Worm (Caenorhabditis elegans) whole organism, young adult: Measurements from ENCODE around the gene F09C8.1.

Experiments used
- B0261.1 ChIP-seq: sonication (generic microtip); optimal IDR thresholded peaks from 2 replicates; lab custom pipeline; 2016; ENCODE audit warnings: mild to moderate bottlenecking, missing genetic modification characterization, moderate library complexity, missing compliant biosample characterization
- B0336.3 ChIP-seq: fragments of 200-800 bp; sonication (Bioruptor generic); IDR thresholded peaks from 2 replicates; pipeline ENCODE4 v1.3.6; 2022; ENCODE audit warnings: missing genetic modification characterization, missing compliant biosample characterization
- C06A6.2 ChIP-seq: fragments of 200-800 bp; sonication (Bioruptor generic); conservative IDR thresholded peaks from 2 replicates; pipeline ENCODE4 v1.3.6; 2022; ENCODE audit warnings: missing genetic modification characterization, missing compliant biosample characterization
- C17E4.6 ChIP-seq: fragments of 200-800 bp; sonication (Bioruptor generic); IDR thresholded peaks from 2 replicates; pipeline ENCODE4 v1.3.6; 2022; ENCODE audit warnings: missing genetic modification reagents, missing genetic modification characterization, missing compliant biosample characterization
- D2030.7 ChIP-seq: fragments of 200-800 bp; sonication (Bioruptor generic); IDR thresholded peaks from 2 replicates; pipeline ENCODE4 v1.3.6; 2022; ENCODE audit warnings: missing genetic modification reagents, missing genetic modification characterization, missing compliant biosample characterization
- F57A8.1 ChIP-seq: fragments of 200-800 bp; sonication (Bioruptor generic); optimal IDR thresholded peaks from 2 replicates; lab custom pipeline; 2018; ENCODE audit warnings: mild to moderate bottlenecking, missing genetic modification characterization, moderate library complexity, missing compliant biosample characterization
- F57C9.4 ChIP-seq: sonication (generic microtip); optimal IDR thresholded peaks from 2 replicates; lab custom pipeline; 2017; ENCODE audit warnings: mild to moderate bottlenecking, missing genetic modification characterization, missing compliant biosample characterization
- K11D2.4 ChIP-seq: fragments of 200-800 bp; sonication (Bioruptor generic); IDR thresholded peaks from 2 replicates; pipeline ENCODE4 v1.3.6; 2022; ENCODE audit warnings: missing genetic modification reagents, missing genetic modification characterization, missing compliant biosample characterization
- Y53G8AR.9 ChIP-seq: fragments of 200-800 bp; sonication (Bioruptor generic); conservative IDR thresholded peaks from 2 replicates; pipeline ENCODE4 v1.3.6; 2022; ENCODE audit warnings: missing genetic modification reagents, missing genetic modification characterization, missing compliant biosample characterization
- ZK185.1 ChIP-seq: sonication (generic microtip); optimal IDR thresholded peaks from 2 replicates; lab custom pipeline; 2016; ENCODE audit warnings: mild to moderate bottlenecking, missing genetic modification characterization, missing compliant biosample characterization; ENCODE audit not compliant: poor library complexity, severe bottlenecking
- ama-1 ChIP-seq, 3 experiments: fragments of 150-350 bp in 1 of 3; sonication (generic microtip) in 2 of 3; optimal IDR thresholded peaks; 2 replicates each; lab custom pipeline; 2014 to 2018; ENCODE audit warnings: missing biosample characterization in 2 of 3, missing genetic modification characterization in 2 of 3, missing genetic modification reagents in 2 of 3
- attf-5 ChIP-seq: fragments of 200-800 bp; sonication (Bioruptor generic); optimal IDR thresholded peaks from 2 replicates; lab custom pipeline; 2018; ENCODE audit warnings: mild to moderate bottlenecking, missing genetic modification characterization, missing compliant biosample characterization
- cebp-1 ChIP-seq, 2 experiments: fragments of 200-800 bp in 1 of 2; sonication (Bioruptor generic) in 1 of 2; sonication (generic microtip) in 1 of 2; IDR thresholded peaks in 1 of 2; optimal IDR thresholded peaks in 1 of 2; 2 replicates each; pipeline versions ENCODE4 v1.3.6 to Lab custom; 2017 to 2022; ENCODE audit warnings: missing compliant biosample characterization in 2 of 2, missing genetic modification characterization in 2 of 2, mild to moderate bottlenecking in 1 of 2, missing genetic modification reagents in 1 of 2, moderate library complexity in 1 of 2
- cebp-2 ChIP-seq: fragments of 200-800 bp; sonication (Bioruptor generic); IDR thresholded peaks from 2 replicates; pipeline ENCODE4 v1.3.6; 2022; ENCODE audit warnings: missing genetic modification characterization, missing compliant biosample characterization
- ceh-58 ChIP-seq: fragments of 200-800 bp; sonication (Bioruptor generic); IDR thresholded peaks from 2 replicates; pipeline ENCODE4 v1.3.6; 2022; ENCODE audit warnings: missing genetic modification characterization, missing compliant biosample characterization
- dox-1 ChIP-seq: fragments of 200-800 bp; sonication (Bioruptor generic); IDR thresholded peaks from 2 replicates; pipeline ENCODE4 v1.3.6; 2022; ENCODE audit warnings: missing genetic modification reagents, missing genetic modification characterization, missing compliant biosample characterization
- ekl-4 ChIP-seq: fragments of 200-800 bp; sonication (Bioruptor generic); IDR thresholded peaks from 2 replicates; pipeline ENCODE4 v1.3.6; 2022; ENCODE audit warnings: missing genetic modification reagents, missing genetic modification characterization, missing compliant biosample characterization
- fkh-3 ChIP-seq: sonication (generic microtip); optimal IDR thresholded peaks from 2 replicates; lab custom pipeline; 2016; ENCODE audit warnings: mild to moderate bottlenecking, missing genetic modification characterization, missing compliant biosample characterization
- hlh-12 ChIP-seq: sonication (generic microtip); optimal IDR thresholded peaks from 2 replicates; lab custom pipeline; 2016; ENCODE audit warnings: missing genetic modification characterization, missing compliant biosample characterization
- hmg-1.2 ChIP-seq: fragments of 200-800 bp; sonication (Bioruptor generic); IDR thresholded peaks from 2 replicates; pipeline ENCODE4 v1.3.6; 2022; ENCODE audit warnings: missing genetic modification reagents, missing genetic modification characterization, missing compliant biosample characterization
- hrde-1 ChIP-seq: sonication (generic microtip); optimal IDR thresholded peaks from 2 replicates; lab custom pipeline; 2016; ENCODE audit warnings: missing genetic modification characterization, mild to moderate bottlenecking, missing compliant biosample characterization, moderate library complexity, missing genotype, missing genetic modification reagents, borderline replicate concordance
- let-526 ChIP-seq: fragments of 200-800 bp; sonication (Bioruptor generic); IDR thresholded peaks from 2 replicates; pipeline ENCODE4 v1.3.6; 2022; ENCODE audit warnings: missing genetic modification reagents, missing genetic modification characterization, missing compliant biosample characterization
- lin-26 ChIP-seq: fragments of 200-800 bp; sonication (Bioruptor generic); IDR thresholded peaks from 2 replicates; pipeline ENCODE4 v1.3.6; 2022; ENCODE audit warnings: missing genetic modification reagents, missing genetic modification characterization, missing compliant biosample characterization
- lin-35 ChIP-seq, 3 experiments: fragments of 150-350 bp in 2 of 3; sonication (generic microtip) in 1 of 3; optimal IDR thresholded peaks; 2 replicates each; lab custom pipeline; 2014 to 2018; ENCODE audit warnings: missing biosample characterization in 3 of 3, missing genetic modification characterization in 3 of 3, missing genetic modification reagents in 3 of 3
- lin-54 ChIP-seq: fragments of 200-800 bp; sonication (Bioruptor generic); optimal IDR thresholded peaks from 2 replicates; lab custom pipeline; 2018; ENCODE audit warnings: mild to moderate bottlenecking, missing genetic modification characterization, missing compliant biosample characterization
- madf-8 ChIP-seq: fragments of 200-800 bp; sonication (Bioruptor generic); conservative IDR thresholded peaks from 2 replicates; pipeline ENCODE4 v1.3.6; 2022; ENCODE audit warnings: missing genetic modification reagents, missing genetic modification characterization, missing compliant biosample characterization
- mel-28 ChIP-seq: sonication (generic microtip); optimal IDR thresholded peaks from 2 replicates; lab custom pipeline; 2016; ENCODE audit warnings: borderline replicate concordance, mild to moderate bottlenecking, missing genetic modification characterization, missing compliant biosample characterization
- nfya-1 ChIP-seq: sonication (generic microtip); optimal IDR thresholded peaks from 2 replicates; lab custom pipeline; 2017; ENCODE audit warnings: antibody characterized with exemption, missing compliant biosample characterization, missing genetic modification characterization, borderline replicate concordance; ENCODE audit not compliant: insufficient read depth
- nfyb-1 ChIP-seq: fragments of 200-800 bp; sonication (Bioruptor generic); IDR thresholded peaks from 2 replicates; pipeline ENCODE4 v1.3.6; 2022; ENCODE audit warnings: missing genetic modification reagents, missing genetic modification characterization, missing compliant biosample characterization
- nhr-27 ChIP-seq: fragments of 200-800 bp; sonication (Bioruptor generic); optimal IDR thresholded peaks from 2 replicates; lab custom pipeline; 2018; ENCODE audit warnings: mild to moderate bottlenecking, missing genetic modification characterization, moderate library complexity, missing compliant biosample characterization
- nhr-90 ChIP-seq: sonication (generic microtip); optimal IDR thresholded peaks from 2 replicates; lab custom pipeline; 2016; ENCODE audit warnings: missing genotype, mild to moderate bottlenecking, missing genetic modification characterization, missing compliant biosample characterization
- pbrm-1 ChIP-seq: fragments of 200-800 bp; sonication (Bioruptor generic); IDR thresholded peaks from 2 replicates; pipeline ENCODE4 v1.3.6; 2022; ENCODE audit warnings: missing genetic modification reagents, missing genetic modification characterization, missing compliant biosample characterization
- rcor-1 ChIP-seq: fragments of 200-800 bp; sonication (Bioruptor generic); IDR thresholded peaks from 2 replicates; pipeline ENCODE4 v1.3.6; 2022; ENCODE audit warnings: missing genetic modification reagents, missing genetic modification characterization, missing compliant biosample characterization
- rpc-1 ChIP-seq, 2 experiments: fragments of 150-350 bp in 1 of 2; sonication (generic microtip) in 1 of 2; optimal IDR thresholded peaks; 2 replicates each; lab custom pipeline; 2014 to 2018; ENCODE audit warnings: missing biosample characterization in 1 of 2, missing genetic modification characterization in 1 of 2, missing genetic modification reagents in 1 of 2, missing genotype in 1 of 2
- snpc-1.1 ChIP-seq: sonication (generic microtip); optimal IDR thresholded peaks from 2 replicates; lab custom pipeline; 2017; ENCODE audit warnings: missing genetic modification characterization, mild to moderate bottlenecking, missing compliant biosample characterization, antibody characterized with exemption, moderate library complexity, missing genotype, missing genetic modification reagents; ENCODE audit not compliant: insufficient read depth
- snpc-3.4 ChIP-seq: sonication (generic microtip); optimal IDR thresholded peaks from 2 replicates; lab custom pipeline; 2017; ENCODE audit warnings: missing genetic modification characterization, mild to moderate bottlenecking, missing compliant biosample characterization, antibody characterized with exemption, moderate library complexity, missing genotype, missing genetic modification reagents
- snpc-4 ChIP-seq, 5 experiments: fragments of 150-350 bp in 1 of 5; sonication (generic microtip) in 4 of 5; optimal IDR thresholded peaks; 2 replicates each; lab custom pipeline; 2014 to 2018; ENCODE audit warnings: missing genetic modification characterization in 5 of 5, missing biosample characterization in 3 of 5, antibody characterized with exemption in 2 of 5, mild to moderate bottlenecking in 2 of 5, missing compliant biosample characterization in 2 of 5, missing genotype in 2 of 5, moderate library complexity in 2 of 5, missing genetic modification reagents in 1 of 5
- somi-1 ChIP-seq: fragments of 200-800 bp; sonication (Bioruptor generic); optimal IDR thresholded peaks from 2 replicates; lab custom pipeline; 2018; ENCODE audit warnings: mild to moderate bottlenecking, missing genetic modification characterization, missing compliant biosample characterization
- tbp1 ChIP-seq: fragments of 200-800 bp; sonication (Bioruptor generic); optimal IDR thresholded peaks from 2 replicates; lab custom pipeline; 2018; ENCODE audit warnings: mild to moderate bottlenecking, missing genetic modification characterization, missing compliant biosample characterization
- ztf-22 ChIP-seq: fragments of 200-800 bp; sonication (Bioruptor generic); optimal IDR thresholded peaks from 2 replicates; lab custom pipeline; 2018; ENCODE audit warnings: mild to moderate bottlenecking, missing genetic modification characterization, moderate library complexity, missing compliant biosample characterization
- ztf-26 ChIP-seq: sonication (generic microtip); optimal IDR thresholded peaks from 2 replicates; lab custom pipeline; 2017; ENCODE audit warnings: missing genetic modification characterization, missing compliant biosample characterization

F09C8.1 gene

DNA sequence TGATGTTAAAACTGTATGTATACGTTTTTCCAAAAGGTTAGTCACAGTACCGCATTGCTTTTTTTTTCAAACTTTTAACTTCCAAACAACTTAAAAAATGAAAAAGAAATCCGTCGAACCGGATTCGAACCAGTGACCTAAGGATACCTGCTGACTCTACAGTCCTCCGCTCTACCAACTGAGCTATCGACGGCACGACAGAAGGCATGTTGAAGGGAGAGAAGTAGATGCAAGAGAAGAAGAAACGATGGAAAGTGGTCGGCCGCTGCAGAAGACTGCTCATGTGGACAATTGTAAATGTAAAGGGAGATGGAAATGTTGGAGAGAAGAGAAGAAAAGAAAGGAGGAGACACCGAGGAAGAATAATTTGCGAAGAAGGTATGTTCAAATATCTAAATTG is 46.3 kb upstream of the F09C8.1 start (continued):
- TF ChIP-seq Y53G8AR.9: peak; percentile 89
- TF ChIP-seq cebp-1 (GFP tag; IDR thresholded peaks at IDR 0.05; lab: Robert Waterston, UW): peak; percentile 74
- peak; percentile 88 for TF ChIP-seq cebp-1 (tag; optimal IDR thresholded peaks at IDR 0.05; lab: Kevin White, UChicago)
- no peak for TF ChIP-seq nfya-1 (tag; lab: Kevin White, UChicago)
- TF ChIP-seq cebp-2 (GFP tag; lab: Robert Waterston, UW): peak; percentile 91; the same call in 1 of the 2 replicates
- TF ChIP-seq dox-1: peak; percentile 94
- TF ChIP-seq D2030.7 (GFP tag; lab: Robert Waterston, UW): peak; percentile 80
- TF ChIP-seq F57C9.4 (tag; lab: Kevin White, UChicago): peak; percentile 61
- no peak for TF ChIP-seq ama-1 (optimal IDR thresholded peaks at IDR 0.05; lab: Kevin White, UChicago)
- TF ChIP-seq ama-1 (GFP tag; optimal IDR thresholded peaks at IDR 0.05; lab: Kevin White, UChicago): peak; percentile 84
- TF ChIP-seq fkh-3 (tag; lab: Kevin White, UChicago): peak; percentile 91
- TF ChIP-seq lin-54 (GFP tag; lab: Kevin White, UChicago): peak; percentile 77
- TF ChIP-seq snpc-1.1 (tag; lab: Kevin White, UChicago): peak; percentile 70
- TF ChIP-seq tbp1 (GFP tag; lab: Kevin White, UChicago): peak; percentile 97
- peak; percentile 86 for TF ChIP-seq snpc-3.4 (tag; lab: Kevin White, UChicago)
- TF ChIP-seq ztf-26: peak; percentile 93
- peak; percentile 93 for TF ChIP-seq nfyb-1 (GFP tag; lab: Robert Waterston, UW)
- TF ChIP-seq nhr-27 (tag; lab: Kevin White, UChicago): peak; percentile 62

DNA sequence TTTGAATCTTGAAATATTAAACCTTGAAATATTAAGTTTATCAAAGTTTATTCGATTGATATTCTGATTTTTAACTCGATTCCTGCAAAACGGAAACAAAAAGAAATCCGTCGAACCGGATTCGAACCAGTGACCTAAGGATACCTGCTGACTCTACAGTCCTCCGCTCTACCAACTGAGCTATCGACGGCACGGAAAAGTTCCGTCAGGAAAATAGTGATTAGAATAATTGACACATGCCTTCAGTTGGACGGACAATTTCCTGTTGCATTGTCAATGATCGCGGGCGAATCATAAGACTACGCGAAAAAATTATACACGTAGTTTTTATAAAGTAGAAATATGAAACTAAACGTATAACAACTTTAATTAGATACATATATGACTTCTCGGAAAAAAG is 45.8 kb upstream of the F09C8.1 start:
- TF ChIP-seq rpc-1 (optimal IDR thresholded peaks at IDR 0.05; lab: Kevin White, UChicago): no peak
- TF ChIP-seq rpc-1 (tag; optimal IDR thresholded peaks at IDR 0.05; lab: Kevin White, UChicago): peak; percentile 60
- TF ChIP-seq let-526: no peak
- peak; percentile 28 for TF ChIP-seq lin-26 (GFP tag; lab: Robert Waterston, UW)
- TF ChIP-seq somi-1 (GFP tag; lab: Kevin White, UChicago): no peak
- TF ChIP-seq lin-35 (GFP tag; optimal IDR thresholded peaks at IDR 0.05; lab: Kevin White, UChicago): no peak
- TF ChIP-seq hmg-1.2 (GFP tag; lab: Robert Waterston, UW): peak; percentile 5; the same call in 1 of the 2 replicates
- TF ChIP-seq ceh-58 (GFP tag; lab: Robert Waterston, UW): no peak
- TF ChIP-seq K11D2.4 (GFP tag; lab: Robert Waterston, UW): no peak
- TF ChIP-seq hlh-12 (tag; lab: Kevin White, UChicago): no peak
- no peak for TF ChIP-seq B0261.1 (tag; lab: Kevin White, UChicago)
- TF ChIP-seq tbp1 (GFP tag; lab: Kevin White, UChicago): peak; percentile 4
- no peak for TF ChIP-seq C17E4.6 (GFP tag; lab: Robert Waterston, UW)
- no peak for TF ChIP-seq cebp-1 (GFP tag; IDR thresholded peaks at IDR 0.05; lab: Robert Waterston, UW)
- TF ChIP-seq cebp-1 (tag; optimal IDR thresholded peaks at IDR 0.05; lab: Kevin White, UChicago): no peak
- no peak for TF ChIP-seq B0336.3 (GFP tag; lab: Robert Waterston, UW)
- 0 out of 2 replicates have a peak, but pooled peaks have one; percentile 65 for TF ChIP-seq cebp-2 (GFP tag; lab: Robert Waterston, UW)
- TF ChIP-seq ztf-22: no peak
- TF ChIP-seq ekl-4 (GFP tag; lab: Robert Waterston, UW): no peak
- TF ChIP-seq C06A6.2 (GFP tag; lab: Robert Waterston, UW): no peak
- no peak for TF ChIP-seq hrde-1
- no peak for TF ChIP-seq attf-5

DNA sequence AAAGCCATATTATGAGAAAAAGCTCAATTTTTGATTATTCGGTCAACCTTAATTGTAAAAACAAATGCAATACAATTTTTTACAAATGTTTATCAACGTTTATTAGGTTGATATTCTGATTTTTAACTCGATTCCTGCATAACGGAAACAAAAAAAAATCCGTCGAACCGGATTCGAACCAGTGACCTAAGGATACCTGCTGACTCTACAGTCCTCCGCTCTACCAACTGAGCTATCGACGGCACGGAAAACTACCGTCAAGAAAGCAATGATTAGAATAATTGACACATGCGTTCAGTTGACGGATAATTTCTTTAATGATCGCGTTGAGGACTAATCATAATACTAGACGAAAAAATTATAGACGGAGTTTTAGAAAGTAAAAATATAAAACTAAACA is 45.3 kb upstream of the F09C8.1 start:
- 0 out of 2 replicates have a peak, but pooled peaks have one; percentile 32 for TF ChIP-seq pbrm-1
- TF ChIP-seq rcor-1 (GFP tag; lab: Robert Waterston, UW): 0 out of 2 replicates have a peak, but pooled peaks have one; percentile 15
- peak; percentile 59 for TF ChIP-seq B0261.1 (tag; lab: Kevin White, UChicago)
- TF ChIP-seq somi-1 (GFP tag; lab: Kevin White, UChicago): no peak
- no peak for TF ChIP-seq nhr-90 (tag; lab: Kevin White, UChicago)
- no peak for TF ChIP-seq F57A8.1 (GFP tag; lab: Kevin White, UChicago)
- peak; percentile 69 for TF ChIP-seq lin-26 (GFP tag; lab: Robert Waterston, UW)
- TF ChIP-seq tbp1 (GFP tag; lab: Kevin White, UChicago): peak; percentile 87
- TF ChIP-seq madf-8 (GFP tag; lab: Robert Waterston, UW): no peak
- peak; percentile 59 for TF ChIP-seq rpc-1 (optimal IDR thresholded peaks at IDR 0.05; lab: Kevin White, UChicago)
- TF ChIP-seq rpc-1 (tag; optimal IDR thresholded peaks at IDR 0.05; lab: Kevin White, UChicago): peak; percentile 72
- TF ChIP-seq D2030.7 (GFP tag; lab: Robert Waterston, UW): peak; percentile 34; the same call in 1 of the 2 replicates
- no peak for TF ChIP-seq let-526
- TF ChIP-seq mel-28: no peak
- peak; percentile 40 for TF ChIP-seq ZK185.1 (tag; lab: Kevin White, UChicago)
- peak; percentile 32 for TF ChIP-seq hmg-1.2 (GFP tag; lab: Robert Waterston, UW)
- TF ChIP-seq snpc-4 (GFP tag; optimal IDR thresholded peaks at IDR 0.05; lab: Kevin White, UChicago): peak; percentile 6
- TF ChIP-seq snpc-4 (tag; optimal IDR thresholded peaks at IDR 0.05; lab: Kevin White, UChicago): peak in 1 of 4 experiments; percentile 16
